Worm (Caenorhabditis elegans): Measurements from ENCODE around the gene Y39A1A.3.

ce11 chrIII:10612333-10612732 lies 16.0 kb upstream of the Y39A1A.3 start, which contains the start of gene Y39A1A.24:
- TF ChIP-seq ama-1 (optimal IDR thresholded peaks at IDR 0.05) (no peak), tbx-11 (GFP tag; IDR thresholded peaks at IDR 0.05) (no peak), hmg-4 (GFP tag; optimal IDR thresholded peaks at IDR 0.05) (no peak), pes-1 (GFP tag; IDR thresholded peaks at IDR 0.05) (no peak), ceh-13 (GFP tag; optimal IDR thresholded peaks at IDR 0.05) (no peak), tbx-37 (GFP tag; conservative IDR thresholded peaks at IDR 0.05) (no peak), tra-4 (tag; optimal IDR thresholded peaks at IDR 0.05) (no peak), F13C5.2 (tag; optimal IDR thresholded peaks at IDR 0.05) (no peak), B0310.2 (tag; optimal IDR thresholded peaks at IDR 0.05) (no peak), hnd-1 (tag; optimal IDR thresholded peaks at IDR 0.05) (no peak), sea-1 (GFP tag; conservative IDR thresholded peaks at IDR 0.05) (no peak), flt-1 (GFP tag; IDR thresholded peaks at IDR 0.05) (no peak), hmbx-1 (tag; optimal IDR thresholded peaks at IDR 0.05) (no peak)
